Fruit fly (Drosophila melanogaster) whole organism: Measurements from ENCODE around the gene Bet3.

Source experiments
- CG8478 ChIP-seq: fragments of >200 bp; optimal IDR thresholded peaks from 2 replicates; lab custom pipeline; 2018; ENCODE audit warnings: inconsistent platforms
- Dll ChIP-seq: fragments of >200 bp; optimal IDR thresholded peaks from 2 replicates; lab custom pipeline; 2017
- EcR ChIP-seq, 2 experiments: fragments of >200 bp; optimal IDR thresholded peaks; 2 replicates each; lab custom pipeline; 2017; ENCODE audit warnings: missing biosample characterization in 2 of 2, missing genetic modification characterization in 2 of 2, missing genetic modification reagents in 2 of 2

DNA sequence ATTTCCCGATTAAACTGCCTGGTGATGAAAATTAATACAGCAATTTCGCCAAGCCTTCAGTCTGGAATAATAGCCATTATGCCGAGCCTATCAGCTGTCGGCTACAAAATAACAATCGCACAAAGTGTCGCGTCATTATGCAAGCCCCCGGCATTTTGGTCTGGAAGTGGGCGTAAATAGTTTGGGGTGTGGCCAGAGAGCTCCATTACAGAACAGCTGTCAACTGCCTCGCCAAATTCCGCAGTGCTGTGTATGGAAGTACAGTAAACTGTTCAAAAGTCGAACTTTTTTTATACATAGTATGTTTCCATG, 21.3 kb downstream of the Bet3 start:
- TF ChIP-seq Dll (lab: Kevin White, UChicago) (no peak), EcR (GFP tag; optimal IDR thresholded peaks at IDR 0.05; lab: Kevin White, UChicago) (no peak), CG8478 (lab: Kevin White, UChicago) (no peak)
